Worm (Caenorhabditis elegans): ENCODE data around the gene trpp-3.

ce11 chrIII:9565973-9566372 is 40.6 kb downstream of the trpp-3 start, which contains the start of gene C48B4.11:
- TF ChIP-seq npax-4 (tag; optimal IDR thresholded peaks at IDR 0.05) (no peak), ama-1 (optimal IDR thresholded peaks at IDR 0.05) (no peak), unc-42 (tag; optimal IDR thresholded peaks at IDR 0.05) (no peak), nfya-1 (tag; optimal IDR thresholded peaks at IDR 0.05) (no peak), elt-2 (tag; optimal IDR thresholded peaks at IDR 0.05) (no peak), hlh-30 (tag; optimal IDR thresholded peaks at IDR 0.05; ENCODE audit: insufficient read depth) (no peak), hlh-13 (GFP tag; optimal IDR thresholded peaks at IDR 0.05) (no peak), pha-4 (tag; optimal IDR thresholded peaks at IDR 0.05) (no peak), tbx-2 (tag; optimal IDR thresholded peaks at IDR 0.05) (no peak), ceh-30 (tag; optimal IDR thresholded peaks at IDR 0.05) (no peak), ceh-22 (tag; optimal IDR thresholded peaks at IDR 0.05) (no peak)

All from whole organism, late embryonic.